Worm (Caenorhabditis elegans): Measurements from ENCODE around the gene fbf-2.

The fbf-2 gene

DNA sequence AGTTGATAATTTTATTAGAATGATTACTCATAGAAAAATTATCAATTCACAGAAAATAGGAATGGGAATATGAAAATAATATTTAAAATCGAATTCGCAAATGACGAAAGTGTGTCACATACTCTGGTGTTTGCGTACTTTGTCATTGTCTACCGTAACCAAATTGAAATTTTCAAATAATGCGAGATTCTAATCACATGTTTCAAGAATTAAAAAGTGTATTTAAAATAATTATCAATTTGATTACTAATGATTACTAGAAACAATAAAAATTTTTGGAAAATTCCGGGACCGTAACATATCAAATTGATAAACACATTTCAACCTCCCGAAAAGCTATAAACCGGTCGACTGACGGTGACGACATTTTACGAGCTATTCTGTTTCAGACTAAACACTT is at the start of gene fbf-2, which contains the start of gene nspg-3:
fbf-2 (minus strand) TSS at position 101 of the 400 bp plus-strand sequence.
nspg-3 (plus strand) TSS at position 388 of the 400 bp plus-strand sequence.
- TF ChIP-seq attf-4 (tag; optimal IDR thresholded peaks at IDR 0.05) (no peak), nhr-48 (tag; optimal IDR thresholded peaks at IDR 0.05) (no peak), php-3 (GFP tag; IDR thresholded peaks at IDR 0.05) (0 out of 2 replicates have a peak, but pooled peaks have one; percentile 15), ceh-82 (tag; optimal IDR thresholded peaks at IDR 0.05) (no peak), pqm-1 (tag; optimal IDR thresholded peaks at IDR 0.05) (no peak), F37D6.2 (tag; optimal IDR thresholded peaks at IDR 0.05) (no peak), tag-97 (GFP tag; IDR thresholded peaks at IDR 0.05) (no peak), daf-16 (GFP tag; optimal IDR thresholded peaks at IDR 0.05) (no peak), daf-16 (tag; optimal IDR thresholded peaks at IDR 0.05) (peak; percentile 35), hlh-30 (tag; optimal IDR thresholded peaks at IDR 0.05; ENCODE audit: insufficient read depth) (no peak)

ce11 chrII:6139484-6139883 is 48.2 kb upstream of the fbf-2 start:
- TF ChIP-seq ceh-44 (GFP tag; IDR thresholded peaks at IDR 0.05) = no peak
- TF ChIP-seq ces-1 (GFP tag; optimal IDR thresholded peaks at IDR 0.05) = peak; percentile 15
- no peak for TF ChIP-seq unc-39 (tag; optimal IDR thresholded peaks at IDR 0.05)

DNA sequence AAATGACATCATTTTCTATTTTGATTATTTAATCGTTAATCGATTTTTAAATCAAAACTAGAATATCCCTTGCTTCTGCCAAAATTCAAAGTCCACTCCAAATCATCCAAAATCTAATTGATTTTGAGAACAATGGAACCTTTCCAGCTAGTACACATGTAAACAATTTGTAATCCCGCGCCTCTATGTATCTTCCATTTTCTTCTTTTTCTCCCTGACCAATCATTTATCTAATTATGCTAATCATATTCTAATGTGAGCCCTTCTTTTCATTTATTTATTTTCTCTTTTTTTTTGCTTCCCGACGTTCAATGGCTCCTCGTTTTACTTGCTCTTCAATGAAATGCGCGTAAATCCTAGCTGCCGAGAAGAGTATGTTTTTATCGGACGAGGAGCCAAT is 46.9 kb upstream of the fbf-2 start:
- TF ChIP-seq dpl-1 (GFP tag; optimal IDR thresholded peaks at IDR 0.05) = no peak

- peak; percentile 17 for TF ChIP-seq hlh-11 (tag; optimal IDR thresholded peaks at IDR 0.05)
- TF ChIP-seq daf-16 (GFP tag; optimal IDR thresholded peaks at IDR 0.05) = peak in 1 of 2 experiments; percentile 63
- TF ChIP-seq daf-16 (tag; optimal IDR thresholded peaks at IDR 0.05) = no peak
- TF ChIP-seq ceh-32 (tag; optimal IDR thresholded peaks at IDR 0.05; ENCODE audit: poor library complexity) = no peak
Observed at ce11 chrII:6136712-6137111, 45.4 kb upstream of the fbf-2 start.

DNA sequence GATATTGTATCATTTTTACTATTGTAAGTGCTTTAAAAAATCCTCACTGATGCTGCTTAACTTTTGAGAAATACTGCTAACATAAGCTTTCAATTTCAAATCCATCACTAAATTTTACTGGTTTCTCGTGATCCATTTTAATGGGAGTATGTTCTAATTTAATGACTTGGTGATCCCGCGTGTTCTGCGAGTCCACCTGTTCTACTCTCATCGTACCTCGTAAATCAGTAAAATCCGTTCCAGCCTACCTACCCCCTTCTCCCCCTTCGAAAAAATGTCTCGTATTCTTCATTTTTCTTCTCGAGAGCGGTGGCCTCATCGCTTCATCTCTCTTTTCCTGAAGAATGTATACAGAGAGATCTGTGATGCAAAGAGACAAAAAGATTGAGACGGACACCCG is 44.2 kb upstream of the fbf-2 start:
- TF ChIP-seq lin-13 (GFP tag; optimal IDR thresholded peaks at IDR 0.05) (no peak), unc-62 (GFP tag; optimal IDR thresholded peaks at IDR 0.05 in 1 of 2) (peak in 1 of 2 experiments; percentile 90), unc-62 (tag; optimal IDR thresholded peaks at IDR 0.05) (no peak)

DNA sequence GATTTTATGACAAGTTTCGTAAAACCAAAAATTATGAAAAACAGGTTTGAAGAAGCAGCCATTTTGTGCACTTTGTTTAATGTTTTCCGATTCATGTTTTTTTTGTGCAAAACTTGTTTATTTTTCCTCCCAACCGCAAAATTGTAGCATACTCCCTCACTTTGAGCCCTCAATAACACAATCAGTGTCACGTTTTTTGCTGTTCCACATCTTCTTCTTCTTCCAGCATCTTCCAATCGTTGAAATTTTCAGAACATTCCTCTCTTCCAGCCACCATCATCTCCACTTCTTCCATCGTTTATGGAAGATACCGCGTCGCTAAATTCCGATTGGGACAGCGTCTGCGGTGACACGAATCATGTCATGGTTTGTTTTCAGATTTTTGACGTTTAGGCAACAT is 41.3 kb upstream of the fbf-2 start, which contains the start of gene abts-3:
abts-3 (plus strand) TSS at position 301 of the 400 bp plus-strand sequence.
- TF ChIP-seq daf-16 (GFP tag; optimal IDR thresholded peaks at IDR 0.05) (no peak), daf-16 (tag; optimal IDR thresholded peaks at IDR 0.05) (no peak), F37D6.2 (tag; optimal IDR thresholded peaks at IDR 0.05) (no peak), nhr-42 (GFP tag; IDR thresholded peaks at IDR 0.05) (no peak), rbr-2 (tag; optimal IDR thresholded peaks at IDR 0.05) (no peak), nhr-77 (tag; optimal IDR thresholded peaks at IDR 0.05) (no peak), mes-2 (tag; optimal IDR thresholded peaks at IDR 0.05; ENCODE audit: poor library complexity, severe bottlenecking) (no peak)

DNA sequence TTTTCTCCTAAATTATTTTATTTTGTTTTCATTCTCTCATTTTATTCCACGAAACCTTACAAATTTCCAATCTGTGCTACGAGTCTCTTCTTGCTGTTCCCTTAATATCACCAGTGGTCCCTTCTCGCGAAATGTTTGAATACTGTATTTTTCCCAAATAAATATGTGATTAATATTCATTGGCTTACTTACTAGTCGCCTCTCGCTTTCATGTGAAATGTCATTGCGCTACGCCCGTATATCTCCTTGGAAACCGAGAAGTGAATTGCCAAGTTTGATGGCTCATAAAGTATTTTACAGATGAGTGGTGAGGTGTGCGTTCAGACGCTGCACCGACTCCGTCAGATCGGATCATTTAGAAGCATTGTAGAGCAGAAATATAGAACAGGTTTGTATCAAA is 34.0 kb upstream of the fbf-2 start, which contains the start of gene rars-2:
rars-2 (plus strand) TSS at position 301 of the 400 bp plus-strand sequence.
- TF ChIP-seq lin-38 (GFP tag; IDR thresholded peaks at IDR 0.05) (peak; percentile 34; the same call in 1 of the 2 replicates), T26A8.4 (GFP tag; IDR thresholded peaks at IDR 0.05) (no peak)

DNA sequence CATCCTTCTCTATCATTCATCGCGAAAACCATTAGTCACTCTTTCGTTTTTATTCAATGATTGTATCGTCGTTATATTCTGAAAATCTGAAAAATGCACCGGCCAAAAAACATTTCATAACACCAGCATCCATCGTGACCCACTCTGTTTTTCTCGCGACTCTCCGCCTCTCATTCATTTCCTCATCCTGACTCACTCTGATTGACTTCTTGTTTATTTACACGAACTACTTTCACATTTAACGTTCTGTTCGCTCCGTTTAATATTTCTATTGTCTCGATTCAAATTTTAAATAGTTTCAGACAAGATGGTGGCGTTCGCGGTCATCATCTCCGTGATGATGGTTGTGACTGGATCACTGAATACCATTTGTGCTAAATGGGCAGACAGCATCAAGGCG is 32.2 kb upstream of the fbf-2 start, which contains the start of gene C29H12.2:
C29H12.2 (plus strand) TSS at position 297 of the 400 bp plus-strand sequence.
- TF ChIP-seq hlh-30 (tag; optimal IDR thresholded peaks at IDR 0.05; ENCODE audit: insufficient read depth) = peak; percentile 51
- peak in 1 of 2 experiments; percentile 94 for TF ChIP-seq unc-62 (GFP tag; optimal IDR thresholded peaks at IDR 0.05 in 1 of 2)
- no peak for TF ChIP-seq unc-62 (tag; optimal IDR thresholded peaks at IDR 0.05)
- no peak for TF ChIP-seq fkh-10 (GFP tag; optimal IDR thresholded peaks at IDR 0.05)

All from whole organism, L4 larva.